Fruit fly (Drosophila melanogaster) whole organism, adult: Measurements from ENCODE around the gene CG2964.

Experiments used
- CG11617 ChIP-seq: fragments of 200-800 bp; sonication (Bioruptor generic); optimal IDR thresholded peaks from 2 replicates; lab custom pipeline; 2017; ENCODE audit warnings: mild to moderate bottlenecking, missing biosample characterization, missing genetic modification reagents, missing genetic modification characterization
- CG12768 ChIP-seq: fragments of 200-800 bp; sonication (Bioruptor generic); optimal IDR thresholded peaks from 2 replicates; lab custom pipeline; 2017; ENCODE audit warnings: missing biosample characterization, missing genetic modification characterization, mild to moderate bottlenecking, moderate library complexity, missing genetic modification reagents
- CG14711 ChIP-seq: fragments of 200-800 bp; sonication (Bioruptor generic); optimal IDR thresholded peaks from 2 replicates; lab custom pipeline; 2018; ENCODE audit warnings: missing biosample characterization, mild to moderate bottlenecking, missing genetic modification characterization, moderate library complexity
- CG1620 ChIP-seq: fragments of 200-800 bp; sonication (Bioruptor generic); optimal IDR thresholded peaks from 2 replicates; lab custom pipeline; 2016; ENCODE audit warnings: missing biosample characterization, missing genetic modification characterization
- CG33017 ChIP-seq: fragments of 200-800 bp; sonication (Bioruptor generic); optimal IDR thresholded peaks from 2 replicates; lab custom pipeline; 2018; ENCODE audit warnings: missing biosample characterization, mild to moderate bottlenecking, missing genetic modification characterization, moderate library complexity
- CG5204 ChIP-seq: fragments of 200-800 bp; sonication (Bioruptor generic); optimal IDR thresholded peaks from 2 replicates; lab custom pipeline; 2016; ENCODE audit warnings: missing biosample characterization, missing genetic modification characterization
- CG7045 ChIP-seq: fragments of 200-800 bp; sonication (Bioruptor generic); optimal IDR thresholded peaks from 2 replicates; lab custom pipeline; 2017; ENCODE audit warnings: missing biosample characterization, mild to moderate bottlenecking, missing genetic modification characterization
- CG7101 ChIP-seq: fragments of 200-800 bp; sonication (Bioruptor generic); optimal IDR thresholded peaks from 2 replicates; lab custom pipeline; 2018; ENCODE audit warnings: missing biosample characterization, mild to moderate bottlenecking, missing genetic modification characterization, moderate library complexity
- Clk ChIP-seq: fragments of 200-800 bp; sonication (Bioruptor generic); optimal IDR thresholded peaks from 2 replicates; lab custom pipeline; 2017; ENCODE audit warnings: missing biosample characterization, missing genetic modification characterization
- Crg-1 ChIP-seq: fragments of 200-800 bp; sonication (Bioruptor generic); optimal IDR thresholded peaks from 2 replicates; lab custom pipeline; 2016; ENCODE audit warnings: missing biosample characterization, missing genetic modification characterization
- Hr96 ChIP-seq: fragments of 200-800 bp; sonication (Bioruptor generic); optimal IDR thresholded peaks from 2 replicates; lab custom pipeline; 2016; ENCODE audit warnings: missing biosample characterization, missing genetic modification characterization
- Mnt ChIP-seq: fragments of 200-800 bp; sonication (Bioruptor generic); optimal IDR thresholded peaks from 2 replicates; lab custom pipeline; 2016; ENCODE audit warnings: missing biosample characterization, mild to moderate bottlenecking, missing genetic modification characterization
- bab1 ChIP-seq: fragments of 200-800 bp; sonication (Bioruptor generic); optimal IDR thresholded peaks from 3 replicates; lab custom pipeline; 2019; ENCODE audit warnings: missing biosample characterization, mild to moderate bottlenecking, missing genetic modification characterization, moderate library complexity
- cic ChIP-seq: fragments of 200-800 bp; sonication (Bioruptor generic); optimal IDR thresholded peaks from 2 replicates; lab custom pipeline; 2017; ENCODE audit warnings: missing biosample characterization, mild to moderate bottlenecking, missing genetic modification characterization, moderate library complexity
- cnc ChIP-seq, 2 experiments: fragments of >200 bp; optimal IDR thresholded peaks; 2 replicates each; lab custom pipeline; 2017
- kay ChIP-seq: fragments of 200-800 bp; sonication (Bioruptor generic); peaks from one replicate; lab custom pipeline; 2016; ENCODE audit warnings: missing biosample characterization, missing genetic modification characterization, borderline replicate concordance
- ovo ChIP-seq: fragments of 200-800 bp; sonication (Bioruptor generic); optimal IDR thresholded peaks from 2 replicates; lab custom pipeline; 2016; ENCODE audit warnings: missing biosample characterization, missing genetic modification characterization
- pad ChIP-seq: fragments of 200-800 bp; sonication (Bioruptor generic); optimal IDR thresholded peaks from 3 replicates; lab custom pipeline; 2017; ENCODE audit warnings: missing biosample characterization, missing genetic modification characterization, mild to moderate bottlenecking, moderate library complexity, missing genetic modification reagents
- tj ChIP-seq: fragments of 200-800 bp; sonication (Bioruptor generic); optimal IDR thresholded peaks from 3 replicates; lab custom pipeline; 2017; ENCODE audit warnings: missing biosample characterization, mild to moderate bottlenecking, missing genetic modification characterization, moderate library complexity
- toe ChIP-seq: fragments of 200-800 bp; sonication (Bioruptor generic); optimal IDR thresholded peaks from 2 replicates; lab custom pipeline; 2016; ENCODE audit warnings: missing biosample characterization, missing genetic modification characterization

CG2964 gene

DNA sequence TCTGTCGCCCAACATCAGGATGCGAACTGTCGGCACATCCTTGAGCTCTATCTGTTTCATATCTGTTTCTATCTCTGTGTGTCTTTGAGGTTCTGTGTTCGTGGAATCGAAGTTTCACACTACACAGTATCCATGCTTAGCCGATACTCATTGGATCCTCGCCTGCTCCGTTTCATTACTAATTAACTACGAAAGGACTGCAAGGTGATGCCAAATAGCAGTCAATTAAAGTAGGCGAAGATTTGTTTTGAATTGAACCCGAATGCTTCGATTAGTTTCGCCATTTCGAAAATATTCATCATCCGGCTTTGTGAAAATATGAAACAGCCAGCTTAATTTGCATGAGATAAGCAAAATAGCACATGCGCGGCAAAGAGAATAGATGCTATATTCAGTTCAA, 40.6 kb upstream of the CG2964 start, which contains the start of gene CG15399:
CG15399 (minus strand) TSS at position 101 of the 400 bp plus-strand sequence.
- TF ChIP-seq CG11617 (no peak), Hr96 (GFP tag; lab: Kevin White, UChicago) (no peak), tj (GFP tag; lab: Kevin White, UChicago) (no peak), CG7101 (no peak), pad (GFP tag; lab: Kevin White, UChicago) (no peak), CG14711 (tag; lab: Kevin White, UChicago) (no peak), cic (GFP tag; lab: Kevin White, UChicago) (no peak), Crg-1 (GFP tag; lab: Kevin White, UChicago) (no peak), CG5204 (no peak), CG33017 (tag; lab: Kevin White, UChicago) (no peak), ovo (GFP tag; lab: Kevin White, UChicago) (no peak), CG12768 (no peak), Clk (GFP tag; lab: Kevin White, UChicago) (no peak), CG7045 (GFP tag; lab: Kevin White, UChicago) (no peak), toe (no peak), cnc (optimal IDR thresholded peaks at IDR 0.05; lab: Kevin White, UChicago) (no peak), bab1 (no peak), Mnt (GFP tag; lab: Kevin White, UChicago) (no peak), kay (GFP tag; lab: Kevin White, UChicago) (no peak)

DNA sequence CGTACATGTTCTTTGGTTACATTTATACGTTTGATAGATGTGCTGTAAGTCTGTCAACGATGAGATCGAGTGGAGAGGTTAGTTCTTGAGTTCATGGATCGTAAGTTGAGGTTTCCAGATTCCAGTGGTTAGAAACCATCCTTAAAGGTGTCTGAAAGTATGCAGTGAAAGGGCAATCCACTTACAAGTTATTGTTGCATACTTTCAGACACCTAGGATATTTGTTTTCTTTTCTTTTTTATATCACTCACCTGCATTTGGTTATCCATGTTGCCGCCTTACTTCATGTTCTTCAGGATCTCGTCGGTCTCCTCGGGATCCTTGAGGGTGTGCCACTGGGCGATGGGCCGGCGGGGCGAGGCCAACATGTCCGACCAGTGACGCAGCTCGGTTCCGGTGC, 29.4 kb upstream of the CG2964 start:
- no peak for TF ChIP-seq Crg-1 (GFP tag; lab: Kevin White, UChicago)

DNA sequence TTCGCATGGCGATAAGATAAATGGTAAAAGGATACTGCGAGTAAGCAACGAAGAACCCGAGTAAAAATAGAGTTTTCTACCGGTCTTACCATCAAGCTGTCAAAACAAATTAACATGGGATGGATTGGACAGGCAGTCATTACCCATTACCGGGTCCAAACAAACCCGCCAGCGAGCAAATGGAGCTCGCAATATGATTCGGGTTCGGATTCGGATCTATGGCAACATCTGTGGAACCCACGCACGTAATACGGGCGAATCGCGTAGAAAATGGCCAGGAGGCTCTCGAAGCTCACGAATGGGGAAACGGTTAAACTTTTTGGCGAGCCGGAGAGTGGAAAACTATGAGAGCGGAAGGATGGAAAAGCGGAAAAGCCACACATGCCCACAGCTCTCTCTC, 15.1 kb upstream of the CG2964 start:
- TF ChIP-seq tj (GFP tag; lab: Kevin White, UChicago) (no peak), CG14711 (tag; lab: Kevin White, UChicago) (no peak), Clk (GFP tag; lab: Kevin White, UChicago) (no peak), CG1620 (no peak), Crg-1 (GFP tag; lab: Kevin White, UChicago) (no peak), CG7101 (no peak), kay (GFP tag; lab: Kevin White, UChicago) (no peak)

DNA sequence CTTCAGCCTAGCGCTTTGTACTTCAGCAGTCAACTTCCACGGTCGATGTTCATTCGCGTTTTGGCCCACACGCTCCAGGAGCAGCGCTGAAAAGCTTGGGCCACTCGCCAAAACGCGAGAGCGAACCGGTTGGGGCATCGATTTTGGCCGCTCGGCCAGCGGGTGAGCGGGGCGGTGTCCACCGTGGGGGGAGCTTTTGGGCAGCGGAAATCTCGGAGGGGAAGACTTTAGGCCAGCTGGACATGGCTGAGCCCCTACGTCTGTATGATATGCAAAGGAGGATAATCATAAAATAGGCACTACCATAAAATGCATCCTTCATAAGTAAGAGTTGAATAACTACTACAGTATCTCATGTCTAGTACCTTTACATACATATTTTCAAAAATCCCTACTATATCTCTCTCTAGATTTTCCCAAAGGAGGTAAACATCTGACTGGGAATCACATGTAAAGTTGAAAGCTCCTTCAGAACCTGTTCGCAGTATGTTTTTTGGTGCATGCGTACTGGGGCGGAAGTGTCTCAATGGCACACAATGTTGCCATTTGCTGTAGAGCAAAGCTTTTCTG, 12.2 kb upstream of the CG2964 start, which contains the start of gene Syt1:
Syt1 (minus strand) TSS at position 71 of the 570 bp plus-strand sequence.
- no peak for TF ChIP-seq Crg-1 (GFP tag; lab: Kevin White, UChicago)
- TF ChIP-seq cic (GFP tag; lab: Kevin White, UChicago): no peak
- peak; percentile 91 for TF ChIP-seq pad (GFP tag; lab: Kevin White, UChicago)
- no peak for TF ChIP-seq Mnt (GFP tag; lab: Kevin White, UChicago)
- no peak for TF ChIP-seq CG7101
- no peak for TF ChIP-seq toe

DNA sequence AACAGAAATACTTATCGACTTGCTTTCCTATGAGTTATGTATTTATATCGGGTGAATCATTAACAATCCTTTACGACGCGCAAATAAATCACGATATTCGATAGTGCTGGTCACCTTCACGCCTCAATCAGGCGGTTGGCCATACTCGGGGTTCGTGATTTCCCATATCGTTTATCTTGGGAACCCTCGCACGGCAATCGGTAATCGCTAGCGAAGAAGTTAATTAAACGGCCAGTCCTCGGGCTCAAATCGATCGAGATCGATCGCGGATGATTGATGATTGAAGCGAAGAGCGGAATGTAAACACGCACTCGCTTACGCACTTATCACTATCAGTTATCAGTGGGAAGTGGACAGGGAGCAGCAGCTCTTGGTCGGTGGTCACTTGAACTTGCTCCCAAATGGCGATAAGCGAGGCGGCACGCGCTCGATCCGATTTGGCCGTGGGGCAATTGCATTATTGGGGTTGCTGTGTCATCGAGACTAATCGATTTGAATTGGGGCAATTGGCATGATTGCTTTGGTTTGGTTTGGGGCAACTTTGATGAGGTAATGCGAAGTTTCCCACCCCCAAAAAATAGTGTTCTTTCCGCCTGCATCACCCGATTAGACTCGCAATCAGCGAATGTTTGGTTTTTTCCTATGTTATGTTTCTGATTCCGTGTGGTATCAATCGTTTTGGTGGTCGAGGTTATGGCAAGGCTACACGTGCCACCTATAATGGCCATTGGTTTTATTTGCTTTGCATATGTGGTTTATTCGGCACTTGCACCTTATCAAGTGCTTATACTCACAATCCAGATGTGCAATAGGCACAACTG, 11.1 kb upstream of the CG2964 start:
- TF ChIP-seq cic (GFP tag; lab: Kevin White, UChicago) (no peak), cnc (optimal IDR thresholded peaks at IDR 0.05; lab: Kevin White, UChicago) (no peak), CG1620 (no peak), CG7045 (GFP tag; lab: Kevin White, UChicago) (no peak), bab1 (no peak), CG12768 (no peak), Crg-1 (GFP tag; lab: Kevin White, UChicago) (no peak), ovo (GFP tag; lab: Kevin White, UChicago) (no peak), tj (GFP tag; lab: Kevin White, UChicago) (no peak), CG14711 (tag; lab: Kevin White, UChicago) (no peak), Clk (GFP tag; lab: Kevin White, UChicago) (no peak), CG33017 (tag; lab: Kevin White, UChicago) (no peak), CG7101 (no peak), toe (no peak), CG5204 (no peak), kay (GFP tag; lab: Kevin White, UChicago) (no peak)

DNA sequence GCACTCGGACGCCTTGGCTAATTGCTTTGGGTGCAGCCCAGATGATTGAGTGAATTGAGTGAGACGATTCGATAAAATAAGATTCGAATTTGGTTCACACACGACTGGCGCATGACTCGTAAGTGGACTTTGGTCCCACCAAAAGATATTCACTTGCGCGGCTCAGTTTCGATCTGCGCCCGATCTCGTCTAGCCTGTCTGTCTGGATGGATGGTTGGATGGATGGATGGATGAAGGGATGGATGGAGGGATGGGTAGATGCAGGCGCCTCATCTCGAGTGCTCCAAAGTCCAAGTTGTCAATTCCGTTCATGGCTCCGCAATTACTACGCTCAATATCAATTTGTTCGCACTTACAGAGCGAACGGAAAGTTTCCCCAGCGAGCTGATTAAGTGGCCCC, 9.7 kb upstream of the CG2964 start:
- no peak for TF ChIP-seq CG7045 (GFP tag; lab: Kevin White, UChicago)
- TF ChIP-seq CG12768: no peak
- TF ChIP-seq pad (GFP tag; lab: Kevin White, UChicago): no peak
- TF ChIP-seq CG7101: no peak
- TF ChIP-seq kay (GFP tag; lab: Kevin White, UChicago): no peak
- no peak for TF ChIP-seq Hr96 (GFP tag; lab: Kevin White, UChicago)
- TF ChIP-seq tj (GFP tag; lab: Kevin White, UChicago): no peak
- no peak for TF ChIP-seq cic (GFP tag; lab: Kevin White, UChicago)
- TF ChIP-seq toe: no peak
- TF ChIP-seq Mnt (GFP tag; lab: Kevin White, UChicago): no peak
- TF ChIP-seq CG1620: no peak
- no peak for TF ChIP-seq Clk (GFP tag; lab: Kevin White, UChicago)
- TF ChIP-seq Crg-1 (GFP tag; lab: Kevin White, UChicago): no peak
- TF ChIP-seq ovo (GFP tag; lab: Kevin White, UChicago): no peak
- TF ChIP-seq bab1: no peak
- TF ChIP-seq CG33017 (tag; lab: Kevin White, UChicago): no peak
